Worm (Caenorhabditis elegans) whole organism, early embryonic: Measurements from ENCODE around the gene ccd-5.
A peak's percentile ranks its signal among the peaks of the same experiment; 100 is the strongest.

Source experiments
- B0310.2 ChIP-seq: sonication (generic microtip); optimal IDR thresholded peaks from 2 replicates; lab custom pipeline; 2016; ENCODE audit warnings: mild to moderate bottlenecking, missing genetic modification characterization, missing compliant biosample characterization
- F13C5.2 ChIP-seq: sonication (generic microtip); optimal IDR thresholded peaks from 2 replicates; lab custom pipeline; 2017; ENCODE audit warnings: mild to moderate bottlenecking, missing genetic modification characterization, inconsistent platforms, missing compliant biosample characterization
- aly-1 ChIP-seq: sonication (generic microtip); optimal IDR thresholded peaks from 2 replicates; lab custom pipeline; 2016; ENCODE audit warnings: missing genetic modification characterization, missing compliant biosample characterization
- ama-1 ChIP-seq: fragments of 150-350 bp; optimal IDR thresholded peaks from 2 replicates; lab custom pipeline; 2014
- ceh-13 ChIP-seq: fragments of 200-800 bp; sonication (Bioruptor generic); optimal IDR thresholded peaks from 2 replicates; lab custom pipeline; 2018; ENCODE audit warnings: mild to moderate bottlenecking, missing genetic modification characterization, missing compliant biosample characterization
- ceh-36 ChIP-seq: sonication (generic microtip); optimal IDR thresholded peaks from 2 replicates; lab custom pipeline; 2016; ENCODE audit warnings: missing genetic modification characterization, inconsistent platforms, missing compliant biosample characterization
- ets-7 ChIP-seq: sonication (generic microtip); optimal IDR thresholded peaks from 2 replicates; lab custom pipeline; 2016; ENCODE audit warnings: missing genotype, missing genetic modification characterization, missing compliant biosample characterization
- flt-1 ChIP-seq: fragments of 200-800 bp; sonication (Bioruptor generic); IDR thresholded peaks from 2 replicates; pipeline ENCODE4 v1.3.6; 2022; ENCODE audit warnings: missing genetic modification characterization, missing compliant biosample characterization
- hmbx-1 ChIP-seq: sonication (generic microtip); optimal IDR thresholded peaks from 2 replicates; lab custom pipeline; 2016; ENCODE audit warnings: mild to moderate bottlenecking, missing genetic modification characterization, missing compliant biosample characterization
- hmg-4 ChIP-seq: fragments of 200-800 bp; sonication (Bioruptor generic); optimal IDR thresholded peaks from 2 replicates; lab custom pipeline; 2018; ENCODE audit warnings: mild to moderate bottlenecking, missing genetic modification characterization, missing compliant biosample characterization
- hnd-1 ChIP-seq: sonication (generic microtip); optimal IDR thresholded peaks from 2 replicates; lab custom pipeline; 2016; ENCODE audit warnings: missing genetic modification characterization, missing compliant biosample characterization
- pes-1 ChIP-seq: fragments of 200-800 bp; sonication (Bioruptor generic); IDR thresholded peaks from 2 replicates; pipeline ENCODE4 v1.3.6; 2022; ENCODE audit warnings: missing genetic modification reagents, missing genetic modification characterization, missing compliant biosample characterization
- scrt-1 ChIP-seq: fragments of 200-800 bp; sonication (Bioruptor generic); IDR thresholded peaks from 2 replicates; pipeline ENCODE4 v1.3.6; 2022; ENCODE audit warnings: missing genetic modification characterization, missing compliant biosample characterization
- sea-1 ChIP-seq: fragments of 200-800 bp; sonication (Bioruptor generic); conservative IDR thresholded peaks from 2 replicates; pipeline ENCODE4 v1.3.6; 2022; ENCODE audit warnings: missing genetic modification characterization, missing compliant biosample characterization
- tbx-11 ChIP-seq: fragments of 200-800 bp; sonication (Bioruptor generic); IDR thresholded peaks from 2 replicates; pipeline ENCODE4 v1.3.6; 2022; ENCODE audit warnings: missing genetic modification characterization, missing compliant biosample characterization
- tbx-37 ChIP-seq: fragments of 200-800 bp; sonication (Bioruptor generic); conservative IDR thresholded peaks from 2 replicates; pipeline ENCODE4 v1.3.6; 2022; ENCODE audit warnings: missing genetic modification reagents, missing genetic modification characterization, missing compliant biosample characterization
- tra-4 ChIP-seq: sonication (generic microtip); optimal IDR thresholded peaks from 2 replicates; lab custom pipeline; 2017; ENCODE audit warnings: missing genetic modification characterization, missing compliant biosample characterization

Gene ccd-5

DNA sequence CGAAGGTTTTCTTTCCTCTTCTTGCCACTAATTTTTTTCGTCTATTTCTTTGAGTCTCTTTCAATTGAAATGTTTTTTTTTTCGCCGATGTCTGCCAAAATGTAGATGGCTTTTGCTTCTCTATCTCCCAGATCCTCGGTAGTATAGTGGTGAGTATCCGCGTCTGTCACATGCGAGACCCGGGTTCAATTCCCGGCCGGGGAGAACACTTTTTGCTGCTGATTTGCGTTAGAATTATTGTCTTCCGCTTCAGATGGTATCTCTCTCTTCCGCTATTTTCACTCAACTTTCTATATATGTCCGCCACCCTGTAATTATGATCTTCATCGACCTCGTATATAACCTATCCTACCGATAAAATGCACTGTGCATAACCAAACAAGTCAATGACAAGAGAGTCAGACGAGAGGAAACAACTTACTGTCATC is 19.0 kb downstream of the ccd-5 start:
- peak; percentile 71 for TF ChIP-seq scrt-1 (GFP tag; lab: Robert Waterston, UW)
- peak; percentile 22 for TF ChIP-seq ceh-36 (tag; lab: Kevin White, UChicago)
- no peak for TF ChIP-seq hmbx-1 (tag; lab: Kevin White, UChicago)
- peak; percentile 49 for TF ChIP-seq aly-1 (tag; lab: Kevin White, UChicago)
- TF ChIP-seq pes-1 = peak; percentile 76
- peak; percentile 28 for TF ChIP-seq tbx-37 (GFP tag; lab: Robert Waterston, UW)
- peak; percentile 30; the same call in 1 of the 2 replicates for TF ChIP-seq flt-1
- no peak for TF ChIP-seq ceh-13 (GFP tag; lab: Kevin White, UChicago)
- peak; percentile 54 for TF ChIP-seq hnd-1 (tag; lab: Kevin White, UChicago)
- no peak for TF ChIP-seq hmg-4
- no peak for TF ChIP-seq sea-1
- TF ChIP-seq B0310.2 = no peak
- no peak for TF ChIP-seq tra-4 (tag; lab: Kevin White, UChicago)
- no peak for TF ChIP-seq ama-1 (lab: Kevin White, UChicago)
- peak; percentile 64 for TF ChIP-seq ets-7 (tag; lab: Kevin White, UChicago)
- peak; percentile 68 for TF ChIP-seq tbx-11 (GFP tag; lab: Robert Waterston, UW)
- peak; percentile 46 for TF ChIP-seq F13C5.2 (tag; lab: Kevin White, UChicago)

ce11 chrX:2552210-2552674 is 20.2 kb downstream of the ccd-5 start, which contains the start of gene aat-3:
TSS of gene aat-3 (plus strand) at chrX:2552260.
- peak; percentile 73 for TF ChIP-seq hmg-4
- no peak for TF ChIP-seq B0310.2
- TF ChIP-seq flt-1 = no peak

- no peak for TF ChIP-seq hnd-1 (tag; lab: Kevin White, UChicago)
- no peak for TF ChIP-seq ceh-13 (GFP tag; lab: Kevin White, UChicago)
- TF ChIP-seq pes-1 = no peak
- TF ChIP-seq ceh-36 (tag; lab: Kevin White, UChicago) = no peak
- TF ChIP-seq hmg-4 = no peak
- no peak for TF ChIP-seq ets-7 (tag; lab: Kevin White, UChicago)
- TF ChIP-seq flt-1 = no peak
- no peak for TF ChIP-seq tbx-11 (GFP tag; lab: Robert Waterston, UW)
- TF ChIP-seq B0310.2 = no peak
- TF ChIP-seq hmbx-1 (tag; lab: Kevin White, UChicago) = no peak
- no peak for TF ChIP-seq scrt-1 (GFP tag; lab: Robert Waterston, UW)
- TF ChIP-seq tbx-37 (GFP tag; lab: Robert Waterston, UW) = no peak
- TF ChIP-seq ama-1 (lab: Kevin White, UChicago) = no peak
- no peak for TF ChIP-seq sea-1
- no peak for TF ChIP-seq tra-4 (tag; lab: Kevin White, UChicago)
- TF ChIP-seq F13C5.2 (tag; lab: Kevin White, UChicago) = no peak
- TF ChIP-seq aly-1 (tag; lab: Kevin White, UChicago) = no peak
Measured at ce11 chrX:2551450-2551849, 21.0 kb downstream of the ccd-5 start.

- TF ChIP-seq ets-7 (tag; lab: Kevin White, UChicago) (no peak), tbx-11 (GFP tag; lab: Robert Waterston, UW) (no peak), F13C5.2 (tag; lab: Kevin White, UChicago) (no peak), hmg-4 (no peak), ceh-36 (tag; lab: Kevin White, UChicago) (no peak), flt-1 (no peak), pes-1 (no peak), ama-1 (lab: Kevin White, UChicago) (no peak), scrt-1 (GFP tag; lab: Robert Waterston, UW) (no peak), ceh-13 (GFP tag; lab: Kevin White, UChicago) (no peak), tbx-37 (GFP tag; lab: Robert Waterston, UW) (no peak)
Measured at ce11 chrX:2550665-2551064, 21.8 kb downstream of the ccd-5 start.

ce11 chrX:2549322-2549721 is 23.1 kb downstream of the ccd-5 start:
- TF ChIP-seq hmbx-1 (tag; lab: Kevin White, UChicago) (peak; percentile 78), ama-1 (lab: Kevin White, UChicago) (no peak), ceh-13 (GFP tag; lab: Kevin White, UChicago) (peak; percentile 87), hmg-4 (peak; percentile 96), flt-1 (peak; percentile 83), tbx-37 (GFP tag; lab: Robert Waterston, UW) (peak; percentile 76), B0310.2 (peak; percentile 78), tbx-11 (GFP tag; lab: Robert Waterston, UW) (peak; percentile 91), pes-1 (peak; percentile 94), aly-1 (tag; lab: Kevin White, UChicago) (peak; percentile 87), sea-1 (peak; percentile 91), scrt-1 (GFP tag; lab: Robert Waterston, UW) (peak; percentile 88), tra-4 (tag; lab: Kevin White, UChicago) (peak; percentile 78), F13C5.2 (tag; lab: Kevin White, UChicago) (peak; percentile 90), ets-7 (tag; lab: Kevin White, UChicago) (peak; percentile 72), hnd-1 (tag; lab: Kevin White, UChicago) (peak; percentile 83), ceh-36 (tag; lab: Kevin White, UChicago) (peak; percentile 91)

ce11 chrX:2548884-2549283 is 23.6 kb downstream of the ccd-5 start, which contains the start of gene smvt-1:
TSS of gene smvt-1 (minus strand) at chrX:2548984.
- TF ChIP-seq F13C5.2 (tag; lab: Kevin White, UChicago) (no peak), B0310.2 (no peak), hmg-4 (no peak), tra-4 (tag; lab: Kevin White, UChicago) (no peak), aly-1 (tag; lab: Kevin White, UChicago) (no peak), hmbx-1 (tag; lab: Kevin White, UChicago) (no peak), tbx-11 (GFP tag; lab: Robert Waterston, UW) (no peak), ceh-36 (tag; lab: Kevin White, UChicago) (no peak), ets-7 (tag; lab: Kevin White, UChicago) (no peak), tbx-37 (GFP tag; lab: Robert Waterston, UW) (no peak), ama-1 (lab: Kevin White, UChicago) (no peak), ceh-13 (GFP tag; lab: Kevin White, UChicago) (no peak), scrt-1 (GFP tag; lab: Robert Waterston, UW) (no peak), sea-1 (no peak), pes-1 (no peak), hnd-1 (tag; lab: Kevin White, UChicago) (no peak)

DNA sequence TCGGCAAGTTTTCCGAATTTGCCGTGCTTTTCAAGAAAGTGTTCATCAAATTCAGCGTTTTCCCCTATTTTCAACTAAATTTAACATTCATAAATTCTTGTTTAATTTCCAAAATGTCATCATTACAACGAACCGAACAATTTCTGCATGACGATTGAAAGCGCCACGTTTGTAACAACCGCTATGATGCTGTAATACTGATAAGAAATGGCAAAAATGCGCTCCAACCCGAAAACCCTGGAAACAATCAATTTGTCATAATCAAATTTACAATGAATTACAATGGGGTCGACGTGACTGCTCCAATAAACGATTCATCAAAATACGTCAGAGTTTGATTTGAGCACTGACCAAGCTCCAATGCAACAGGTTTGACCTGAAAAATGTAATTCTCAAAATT is 27.8 kb downstream of the ccd-5 start:
- no peak for TF ChIP-seq tbx-11 (GFP tag; lab: Robert Waterston, UW)
- no peak for TF ChIP-seq sea-1
- no peak for TF ChIP-seq scrt-1 (GFP tag; lab: Robert Waterston, UW)
- no peak for TF ChIP-seq F13C5.2 (tag; lab: Kevin White, UChicago)
- no peak for TF ChIP-seq ets-7 (tag; lab: Kevin White, UChicago)
- no peak for TF ChIP-seq hmg-4
- no peak for TF ChIP-seq ceh-13 (GFP tag; lab: Kevin White, UChicago)
- TF ChIP-seq aly-1 (tag; lab: Kevin White, UChicago) = no peak
- TF ChIP-seq hmbx-1 (tag; lab: Kevin White, UChicago) = no peak
- no peak for TF ChIP-seq flt-1
- no peak for TF ChIP-seq pes-1
